Worm (Caenorhabditis elegans) whole organism, young adult: ENCODE measurements around the gene F49E10.4.

Experiments
- F57C9.4 ChIP-seq: sonication (generic microtip); optimal IDR thresholded peaks from 2 replicates; lab custom pipeline; 2017; ENCODE audit warnings: mild to moderate bottlenecking, missing genetic modification characterization, missing compliant biosample characterization
- snpc-4 ChIP-seq, 5 experiments: fragments of 150-350 bp in 1 of 5; sonication (generic microtip) in 4 of 5; optimal IDR thresholded peaks; 2 replicates each; lab custom pipeline; 2014 to 2018; ENCODE audit warnings: missing genetic modification characterization in 5 of 5, missing biosample characterization in 3 of 5, antibody characterized with exemption in 2 of 5, mild to moderate bottlenecking in 2 of 5, missing compliant biosample characterization in 2 of 5, missing genotype in 2 of 5, moderate library complexity in 2 of 5, missing genetic modification reagents in 1 of 5

DNA sequence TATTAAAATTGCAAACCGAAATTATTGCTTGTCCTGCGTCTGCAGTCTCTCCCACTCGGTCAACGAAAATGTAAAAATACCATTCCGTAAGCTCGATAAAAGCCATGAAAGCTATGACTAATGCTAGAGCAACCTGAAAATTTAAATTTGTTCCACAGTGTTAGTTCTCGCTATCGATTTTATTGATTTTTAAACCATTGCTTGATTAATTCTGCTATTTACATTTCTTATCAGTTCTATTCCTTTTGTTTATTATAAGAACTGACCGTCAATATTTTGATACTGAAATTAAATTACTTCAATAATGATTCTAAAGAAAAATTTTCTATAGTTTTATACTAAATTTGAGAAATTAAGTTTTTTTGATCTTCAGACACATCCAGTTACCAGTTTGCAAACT lies 36.5 kb upstream of the F49E10.4 start:
- no peak for TF ChIP-seq snpc-4 (GFP tag; optimal IDR thresholded peaks at IDR 0.05; lab: Kevin White, UChicago)
- no peak for TF ChIP-seq snpc-4 (tag; optimal IDR thresholded peaks at IDR 0.05; lab: Kevin White, UChicago)
- TF ChIP-seq F57C9.4: no peak
